Fruit fly (Drosophila melanogaster) S2 (cell line): Measurements from ENCODE around the gene Gyc88E.

Source experiments
- CG8478 ChIP-seq: fragments of >200 bp; optimal IDR thresholded peaks from 2 replicates; lab custom pipeline; 2018
- CTCF ChIP-seq, 2 experiments: fragments of >200 bp; optimal IDR thresholded peaks; 2 replicates each; lab custom pipeline; 2018

- TF ChIP-seq CTCF (optimal IDR thresholded peaks at IDR 0.05; lab: Kevin White, UChicago) (no peak), CG8478 (lab: Kevin White, UChicago) (no peak)
Measured at dm6 chr3R:15222973-15223372, 72.8 kb downstream of the Gyc88E start, which contains the start of gene Polr2G.
